Worm (Caenorhabditis elegans) whole organism, L3 larva: Measurements from ENCODE around the gene B0491.6.

Experiments
- ceh-28 ChIP-seq: fragments of 150-350 bp; optimal IDR thresholded peaks from 2 replicates; lab custom pipeline; 2014; ENCODE audit warnings: missing biosample characterization, missing genetic modification reagents, missing genetic modification characterization
- fkh-10 ChIP-seq: sonication (generic microtip); optimal IDR thresholded peaks from 2 replicates; lab custom pipeline; 2017; ENCODE audit warnings: missing biosample characterization, missing genetic modification reagents, missing genetic modification characterization
- hmg-11 ChIP-seq: sonication (generic microtip); optimal IDR thresholded peaks from 2 replicates; lab custom pipeline; 2016; ENCODE audit warnings: missing genetic modification characterization, missing compliant biosample characterization
- jun-1 ChIP-seq: fragments of 150-350 bp; optimal IDR thresholded peaks from 2 replicates; lab custom pipeline; 2014; ENCODE audit warnings: missing biosample characterization, missing genetic modification reagents, missing genetic modification characterization
- mdl-1 ChIP-seq: fragments of 150-350 bp; optimal IDR thresholded peaks from 2 replicates; lab custom pipeline; 2014; ENCODE audit warnings: missing biosample characterization, missing genetic modification characterization
- nhr-76 ChIP-seq: fragments of 150-350 bp; sonication (generic microtip); optimal IDR thresholded peaks from 5 replicates; lab custom pipeline; 2014; ENCODE audit warnings: missing biosample characterization, missing genetic modification characterization
- nhr-77 ChIP-seq: fragments of 150-350 bp; optimal IDR thresholded peaks from 2 replicates; lab custom pipeline; 2014; ENCODE audit warnings: missing biosample characterization, missing genetic modification characterization
- snpc-4 ChIP-seq: fragments of 150-350 bp; optimal IDR thresholded peaks from 2 replicates; lab custom pipeline; 2014; ENCODE audit warnings: missing biosample characterization, missing genetic modification characterization

ce11 chrII:11392390-11392789, 44.2 kb upstream of the B0491.6 start:
- TF ChIP-seq ceh-28 (tag; lab: Kevin White, UChicago) (no peak), nhr-76 (tag; lab: Kevin White, UChicago) (no peak), nhr-77 (tag; lab: Kevin White, UChicago) (no peak), jun-1 (no peak), snpc-4 (no peak), mdl-1 (tag; lab: Kevin White, UChicago) (no peak), fkh-10 (no peak), hmg-11 (no peak)
